Worm (Caenorhabditis elegans) whole organism, early embryonic: Measurements from ENCODE around the gene unc-60.

Source experiments
- B0310.2 ChIP-seq: sonication (generic microtip); optimal IDR thresholded peaks from 2 replicates; lab custom pipeline; 2016; ENCODE audit warnings: mild to moderate bottlenecking, missing genetic modification characterization, missing compliant biosample characterization
- F13C5.2 ChIP-seq: sonication (generic microtip); optimal IDR thresholded peaks from 2 replicates; lab custom pipeline; 2017; ENCODE audit warnings: mild to moderate bottlenecking, missing genetic modification characterization, inconsistent platforms, missing compliant biosample characterization
- aly-1 ChIP-seq: sonication (generic microtip); optimal IDR thresholded peaks from 2 replicates; lab custom pipeline; 2016; ENCODE audit warnings: missing genetic modification characterization, missing compliant biosample characterization
- ama-1 ChIP-seq: fragments of 150-350 bp; optimal IDR thresholded peaks from 2 replicates; lab custom pipeline; 2014
- ceh-13 ChIP-seq: fragments of 200-800 bp; sonication (Bioruptor generic); optimal IDR thresholded peaks from 2 replicates; lab custom pipeline; 2018; ENCODE audit warnings: mild to moderate bottlenecking, missing genetic modification characterization, missing compliant biosample characterization
- ceh-36 ChIP-seq: sonication (generic microtip); optimal IDR thresholded peaks from 2 replicates; lab custom pipeline; 2016; ENCODE audit warnings: missing genetic modification characterization, inconsistent platforms, missing compliant biosample characterization
- ets-7 ChIP-seq: sonication (generic microtip); optimal IDR thresholded peaks from 2 replicates; lab custom pipeline; 2016; ENCODE audit warnings: missing genotype, missing genetic modification characterization, missing compliant biosample characterization
- flt-1 ChIP-seq: fragments of 200-800 bp; sonication (Bioruptor generic); IDR thresholded peaks from 2 replicates; pipeline ENCODE4 v1.3.6; 2022; ENCODE audit warnings: missing genetic modification characterization, missing compliant biosample characterization
- hmg-4 ChIP-seq: fragments of 200-800 bp; sonication (Bioruptor generic); optimal IDR thresholded peaks from 2 replicates; lab custom pipeline; 2018; ENCODE audit warnings: mild to moderate bottlenecking, missing genetic modification characterization, missing compliant biosample characterization
- sea-1 ChIP-seq: fragments of 200-800 bp; sonication (Bioruptor generic); conservative IDR thresholded peaks from 2 replicates; pipeline ENCODE4 v1.3.6; 2022; ENCODE audit warnings: missing genetic modification characterization, missing compliant biosample characterization
- tra-4 ChIP-seq: sonication (generic microtip); optimal IDR thresholded peaks from 2 replicates; lab custom pipeline; 2017; ENCODE audit warnings: missing genetic modification characterization, missing compliant biosample characterization

DNA sequence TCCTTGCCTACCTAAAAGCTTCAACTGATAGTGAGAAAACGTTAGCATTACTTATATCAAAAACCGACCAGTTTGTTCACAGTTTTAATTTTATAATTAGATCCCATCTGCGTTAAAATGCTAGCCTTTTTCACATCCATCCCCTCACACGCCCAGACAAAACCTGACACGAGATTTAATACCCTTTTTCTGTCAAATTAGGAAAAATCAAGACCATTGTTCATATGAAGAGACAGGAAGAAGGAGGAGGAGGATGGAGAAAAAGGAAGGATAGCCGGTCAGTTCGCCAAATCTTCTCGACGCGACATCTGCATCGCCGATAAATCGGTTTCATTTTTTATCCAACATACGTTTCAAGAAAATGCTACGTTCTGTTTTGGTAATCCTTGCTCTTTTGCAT lies 27.2 kb upstream of the unc-60 start, which contains the start of gene cnc-3:
- TF ChIP-seq ama-1 (lab: Kevin White, UChicago) = no peak
- TF ChIP-seq flt-1 (GFP tag; lab: Robert Waterston, UW) = no peak
- no peak for TF ChIP-seq hmg-4 (GFP tag; lab: Kevin White, UChicago)
- no peak for TF ChIP-seq B0310.2 (tag; lab: Kevin White, UChicago)
- TF ChIP-seq sea-1 (GFP tag; lab: Robert Waterston, UW) = no peak
- no peak for TF ChIP-seq aly-1 (tag; lab: Kevin White, UChicago)
- no peak for TF ChIP-seq ceh-13
- no peak for TF ChIP-seq F13C5.2 (tag; lab: Kevin White, UChicago)
- no peak for TF ChIP-seq ceh-36 (tag; lab: Kevin White, UChicago)
- no peak for TF ChIP-seq ets-7
- TF ChIP-seq tra-4 = no peak
